Worm (Caenorhabditis elegans) whole organism, L4/young adult: Measurements from ENCODE around the gene R06F6.14.

Experiments used
- W03F9.2 ChIP-seq: fragments of 150-350 bp; optimal IDR thresholded peaks from 2 replicates; lab custom pipeline; 2014; ENCODE audit warnings: missing biosample characterization, missing genetic modification characterization
- dao-5 ChIP-seq: sonication (generic microtip); optimal IDR thresholded peaks from 2 replicates; lab custom pipeline; 2016; ENCODE audit warnings: missing genotype, missing genetic modification characterization, moderate library complexity, missing compliant biosample characterization
- him-1 ChIP-seq: sonication (generic microtip); optimal IDR thresholded peaks from 2 replicates; lab custom pipeline; 2016; ENCODE audit warnings: missing genotype, missing genetic modification reagents, missing genetic modification characterization, missing compliant biosample characterization

- TF ChIP-seq W03F9.2 (tag; lab: Kevin White, UChicago) = no peak
- TF ChIP-seq him-1 (tag; lab: Kevin White, UChicago) = no peak
- TF ChIP-seq dao-5 (tag; lab: Kevin White, UChicago) = no peak
Observed at ce11 chrII:10820679-10821078, 11.6 kb downstream of the R06F6.14 start, which contains the start of gene ech-4.
